Worm (Caenorhabditis elegans) whole organism, young adult: Measurements from ENCODE around the gene tre-5.

Source experiments
- ekl-4 ChIP-seq: fragments of 200-800 bp; sonication (Bioruptor generic); IDR thresholded peaks from 2 replicates; pipeline ENCODE4 v1.3.6; 2022; ENCODE audit warnings: missing genetic modification reagents, missing genetic modification characterization, missing compliant biosample characterization
- lin-35 ChIP-seq, 3 experiments: fragments of 150-350 bp in 2 of 3; sonication (generic microtip) in 1 of 3; optimal IDR thresholded peaks; 2 replicates each; lab custom pipeline; 2014 to 2018; ENCODE audit warnings: missing biosample characterization in 3 of 3, missing genetic modification characterization in 3 of 3, missing genetic modification reagents in 3 of 3
- madf-6 ChIP-seq: fragments of 200-800 bp; sonication (Bioruptor generic); IDR thresholded peaks from 2 replicates; pipeline ENCODE4 v1.3.6; 2022; ENCODE audit warnings: missing genetic modification reagents, missing genetic modification characterization, missing compliant biosample characterization
- nfya-2 ChIP-seq: fragments of 200-800 bp; sonication (Bioruptor generic); IDR thresholded peaks from 2 replicates; pipeline ENCODE4 v1.3.6; 2022; ENCODE audit warnings: missing genetic modification reagents, missing genetic modification characterization, missing compliant biosample characterization
- pha-4 ChIP-seq: fragments of 150-350 bp; sonication (generic microtip); optimal IDR thresholded peaks from 2 replicates; lab custom pipeline; 2014; ENCODE audit warnings: missing biosample characterization, missing genetic modification reagents, missing genetic modification characterization
- snpc-4 ChIP-seq, 5 experiments: fragments of 150-350 bp in 1 of 5; sonication (generic microtip) in 4 of 5; optimal IDR thresholded peaks; 2 replicates each; lab custom pipeline; 2014 to 2018; ENCODE audit warnings: missing genetic modification characterization in 5 of 5, missing biosample characterization in 3 of 5, antibody characterized with exemption in 2 of 5, mild to moderate bottlenecking in 2 of 5, missing compliant biosample characterization in 2 of 5, missing genotype in 2 of 5, moderate library complexity in 2 of 5, missing genetic modification reagents in 1 of 5

DNA sequence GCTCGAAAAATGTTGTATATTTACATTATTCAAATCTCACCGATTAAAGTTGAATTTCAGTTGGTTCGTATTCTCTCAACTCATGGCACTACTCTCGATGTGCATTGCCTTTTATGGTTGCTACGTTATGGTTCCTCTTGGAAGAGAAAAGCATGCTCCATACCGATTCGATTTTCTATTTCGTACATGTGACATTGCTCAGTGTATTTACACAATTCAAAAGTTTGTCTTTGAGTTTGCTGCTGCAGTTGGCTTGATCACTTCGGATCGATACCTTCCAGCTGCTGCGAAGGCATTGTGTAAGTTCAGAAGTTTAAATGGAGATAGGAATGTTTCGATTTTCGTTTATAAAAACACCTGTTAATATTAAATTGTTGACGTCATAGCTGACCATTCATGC is 46.9 kb downstream of the tre-5 start:
- TF ChIP-seq ekl-4 = no peak
- no peak for TF ChIP-seq nfya-2 (GFP tag; lab: Robert Waterston, UW)
- no peak for TF ChIP-seq pha-4 (tag; lab: Kevin White, UChicago)
- TF ChIP-seq madf-6 (GFP tag; lab: Robert Waterston, UW) = no peak
- TF ChIP-seq snpc-4 (GFP tag; optimal IDR thresholded peaks at IDR 0.05; lab: Kevin White, UChicago) = no peak
- TF ChIP-seq snpc-4 (tag; optimal IDR thresholded peaks at IDR 0.05; lab: Kevin White, UChicago) = no peak
- TF ChIP-seq lin-35 (GFP tag; optimal IDR thresholded peaks at IDR 0.05; lab: Kevin White, UChicago) = no peak
